Fruit fly (Drosophila melanogaster) whole organism, embryonic: Measurements from ENCODE around the gene Enoph.

Source experiments
- CG6654 ChIP-seq: fragments of 200-800 bp; sonication (Bioruptor generic); optimal IDR thresholded peaks from 2 replicates; lab custom pipeline; 2017; ENCODE audit warnings: missing biosample characterization, mild to moderate bottlenecking, missing genetic modification characterization
- disco-r ChIP-seq: fragments of 200-800 bp; sonication (Bioruptor generic); optimal IDR thresholded peaks from 2 replicates; lab custom pipeline; 2016; ENCODE audit warnings: missing biosample characterization, missing genetic modification characterization

- no peak for TF ChIP-seq disco-r (GFP tag; lab: Kevin White, UChicago)
- no peak for TF ChIP-seq CG6654
Observed at dm6 chr3R:5237215-5237614, 19.3 kb downstream of the Enoph start, which contains the start of gene rtp.
